Worm (Caenorhabditis elegans) whole organism, young adult: ENCODE data around the gene F18E9.1.

Experiments used
- B0019.2 ChIP-seq: fragments of 200-800 bp; sonication (Bioruptor generic); conservative IDR thresholded peaks from 2 replicates; pipeline ENCODE4 v1.3.6; 2022; ENCODE audit warnings: missing genetic modification reagents, missing genetic modification characterization, missing compliant biosample characterization
- B0261.1 ChIP-seq: sonication (generic microtip); optimal IDR thresholded peaks from 2 replicates; lab custom pipeline; 2016; ENCODE audit warnings: mild to moderate bottlenecking, missing genetic modification characterization, moderate library complexity, missing compliant biosample characterization
- C17E4.6 ChIP-seq: fragments of 200-800 bp; sonication (Bioruptor generic); IDR thresholded peaks from 2 replicates; pipeline ENCODE4 v1.3.6; 2022; ENCODE audit warnings: missing genetic modification reagents, missing genetic modification characterization, missing compliant biosample characterization
- F39B2.1 ChIP-seq: fragments of 200-800 bp; sonication (Bioruptor generic); IDR thresholded peaks from 2 replicates; pipeline ENCODE4 v1.3.6; 2022; ENCODE audit warnings: missing genetic modification reagents, missing genetic modification characterization, missing compliant biosample characterization
- F52B5.7 ChIP-seq: sonication (generic microtip); optimal IDR thresholded peaks from 2 replicates; lab custom pipeline; 2016; ENCODE audit warnings: mild to moderate bottlenecking, missing genetic modification characterization, missing compliant biosample characterization
- K11D2.4 ChIP-seq: fragments of 200-800 bp; sonication (Bioruptor generic); IDR thresholded peaks from 2 replicates; pipeline ENCODE4 v1.3.6; 2022; ENCODE audit warnings: missing genetic modification reagents, missing genetic modification characterization, missing compliant biosample characterization
- Y53F4B.3 ChIP-seq: fragments of 200-800 bp; sonication (Bioruptor generic); IDR thresholded peaks from 2 replicates; pipeline ENCODE4 v1.3.6; 2022; ENCODE audit warnings: missing genetic modification reagents, missing genetic modification characterization, missing compliant biosample characterization
- Y56A3A.18 ChIP-seq: fragments of 200-800 bp; sonication (Bioruptor generic); IDR thresholded peaks from 2 replicates; pipeline ENCODE4 v1.3.6; 2022; ENCODE audit warnings: missing genetic modification reagents, missing genetic modification characterization, missing compliant biosample characterization
- Y79H2A.3 ChIP-seq: fragments of 200-800 bp; sonication (Bioruptor generic); conservative IDR thresholded peaks from 2 replicates; pipeline ENCODE4 v1.3.6; 2022; ENCODE audit warnings: missing genetic modification reagents, missing genetic modification characterization, missing compliant biosample characterization
- ZK185.1 ChIP-seq: sonication (generic microtip); optimal IDR thresholded peaks from 2 replicates; lab custom pipeline; 2016; ENCODE audit warnings: mild to moderate bottlenecking, missing genetic modification characterization, missing compliant biosample characterization; ENCODE audit not compliant: poor library complexity, severe bottlenecking
- akir-1 ChIP-seq: fragments of 200-800 bp; sonication (Bioruptor generic); optimal IDR thresholded peaks from 2 replicates; lab custom pipeline; 2018; ENCODE audit warnings: mild to moderate bottlenecking, missing genetic modification characterization, moderate library complexity, missing compliant biosample characterization
- attf-3 ChIP-seq: fragments of 200-800 bp; sonication (Bioruptor generic); conservative IDR thresholded peaks from 2 replicates; pipeline ENCODE4 v1.3.6; 2022; ENCODE audit warnings: missing genetic modification reagents, missing genetic modification characterization, missing compliant biosample characterization
- attf-5 ChIP-seq: fragments of 200-800 bp; sonication (Bioruptor generic); optimal IDR thresholded peaks from 2 replicates; lab custom pipeline; 2018; ENCODE audit warnings: mild to moderate bottlenecking, missing genetic modification characterization, missing compliant biosample characterization
- bed-1 ChIP-seq: fragments of 200-800 bp; sonication (Bioruptor generic); IDR thresholded peaks from 2 replicates; pipeline ENCODE4 v1.3.6; 2022; ENCODE audit warnings: missing genetic modification reagents, missing genetic modification characterization, missing compliant biosample characterization
- cebp-1 ChIP-seq, 2 experiments: fragments of 200-800 bp in 1 of 2; sonication (Bioruptor generic) in 1 of 2; sonication (generic microtip) in 1 of 2; IDR thresholded peaks in 1 of 2; optimal IDR thresholded peaks in 1 of 2; 2 replicates each; pipeline versions ENCODE4 v1.3.6 to Lab custom; 2017 to 2022; ENCODE audit warnings: missing compliant biosample characterization in 2 of 2, missing genetic modification characterization in 2 of 2, mild to moderate bottlenecking in 1 of 2, missing genetic modification reagents in 1 of 2, moderate library complexity in 1 of 2
- ceh-27 ChIP-seq: fragments of 200-800 bp; sonication (Bioruptor generic); optimal IDR thresholded peaks from 2 replicates; lab custom pipeline; 2018; ENCODE audit warnings: mild to moderate bottlenecking, missing genetic modification characterization, moderate library complexity, missing compliant biosample characterization
- ceh-91 ChIP-seq: fragments of 200-800 bp; sonication (Bioruptor generic); IDR thresholded peaks from 2 replicates; pipeline ENCODE4 v1.3.6; 2022; ENCODE audit warnings: missing genetic modification reagents, missing genetic modification characterization, missing compliant biosample characterization
- dpff-1 ChIP-seq: sonication (generic microtip); optimal IDR thresholded peaks from 2 replicates; lab custom pipeline; 2017; ENCODE audit warnings: mild to moderate bottlenecking, missing genetic modification characterization, missing compliant biosample characterization
- dpl-1 ChIP-seq: fragments of 150-350 bp; optimal IDR thresholded peaks from 2 replicates; lab custom pipeline; 2014; ENCODE audit warnings: missing biosample characterization, missing genetic modification reagents, missing genetic modification characterization
- efl-1 ChIP-seq: fragments of 150-350 bp; optimal IDR thresholded peaks from 2 replicates; lab custom pipeline; 2014; ENCODE audit warnings: missing biosample characterization, missing genetic modification reagents, missing genetic modification characterization
- ets-4 ChIP-seq: fragments of 200-800 bp; sonication (Bioruptor generic); optimal IDR thresholded peaks from 2 replicates; lab custom pipeline; 2018; ENCODE audit warnings: mild to moderate bottlenecking, missing genetic modification characterization, missing compliant biosample characterization
- fkh-3 ChIP-seq: sonication (generic microtip); optimal IDR thresholded peaks from 2 replicates; lab custom pipeline; 2016; ENCODE audit warnings: mild to moderate bottlenecking, missing genetic modification characterization, missing compliant biosample characterization
- him-1 ChIP-seq: sonication (generic microtip); optimal IDR thresholded peaks from 2 replicates; lab custom pipeline; 2016; ENCODE audit warnings: missing genotype, missing genetic modification reagents, missing genetic modification characterization, missing compliant biosample characterization
- hlh-26 ChIP-seq: fragments of 200-800 bp; sonication (Bioruptor generic); conservative IDR thresholded peaks from 2 replicates; pipeline ENCODE4 v1.3.6; 2022; ENCODE audit warnings: missing genetic modification reagents, missing genetic modification characterization, missing compliant biosample characterization
- hmg-20 ChIP-seq: fragments of 200-800 bp; sonication (Bioruptor generic); IDR thresholded peaks from 2 replicates; pipeline ENCODE4 v1.3.6; 2022; ENCODE audit warnings: missing genetic modification reagents, missing genetic modification characterization, missing compliant biosample characterization
- hsf-1 ChIP-seq: fragments of 200-800 bp; sonication (Bioruptor generic); IDR thresholded peaks from 2 replicates; pipeline ENCODE4 v1.3.6; 2022; ENCODE audit warnings: missing genetic modification reagents, missing genetic modification characterization, missing compliant biosample characterization
- let-526 ChIP-seq: fragments of 200-800 bp; sonication (Bioruptor generic); IDR thresholded peaks from 2 replicates; pipeline ENCODE4 v1.3.6; 2022; ENCODE audit warnings: missing genetic modification reagents, missing genetic modification characterization, missing compliant biosample characterization
- let-607 ChIP-seq, 2 experiments: fragments of 200-800 bp in 1 of 2; sonication (Bioruptor generic) in 1 of 2; sonication (generic microtip) in 1 of 2; optimal IDR thresholded peaks; 2 replicates each; lab custom pipeline; 2016 to 2018; ENCODE audit warnings: mild to moderate bottlenecking in 2 of 2, missing compliant biosample characterization in 2 of 2, missing genetic modification characterization in 2 of 2, moderate library complexity in 2 of 2, missing genotype in 1 of 2
- lin-40 ChIP-seq: sonication (generic microtip); optimal IDR thresholded peaks from 2 replicates; lab custom pipeline; 2016; ENCODE audit warnings: missing genetic modification characterization, mild to moderate bottlenecking, missing compliant biosample characterization, missing genotype, missing genetic modification reagents
- lsy-27 ChIP-seq: sonication (generic microtip); optimal IDR thresholded peaks from 2 replicates; lab custom pipeline; 2017; ENCODE audit warnings: missing genetic modification characterization, mild to moderate bottlenecking, missing compliant biosample characterization, antibody characterized with exemption, missing genotype, borderline replicate concordance; ENCODE audit not compliant: insufficient read depth
- mel-28 ChIP-seq: sonication (generic microtip); optimal IDR thresholded peaks from 2 replicates; lab custom pipeline; 2016; ENCODE audit warnings: borderline replicate concordance, mild to moderate bottlenecking, missing genetic modification characterization, missing compliant biosample characterization
- mxl-1 ChIP-seq: sonication (generic microtip); optimal IDR thresholded peaks from 2 replicates; lab custom pipeline; 2016; ENCODE audit warnings: missing genetic modification characterization, missing compliant biosample characterization
- nfya-1 ChIP-seq: sonication (generic microtip); optimal IDR thresholded peaks from 2 replicates; lab custom pipeline; 2017; ENCODE audit warnings: antibody characterized with exemption, missing compliant biosample characterization, missing genetic modification characterization, borderline replicate concordance; ENCODE audit not compliant: insufficient read depth
- nfya-2 ChIP-seq: fragments of 200-800 bp; sonication (Bioruptor generic); IDR thresholded peaks from 2 replicates; pipeline ENCODE4 v1.3.6; 2022; ENCODE audit warnings: missing genetic modification reagents, missing genetic modification characterization, missing compliant biosample characterization
- nhr-179 ChIP-seq: sonication (generic microtip); optimal IDR thresholded peaks from 2 replicates; lab custom pipeline; 2016; ENCODE audit warnings: mild to moderate bottlenecking, missing genetic modification characterization, missing compliant biosample characterization
- nhr-80 ChIP-seq: sonication (generic microtip); optimal IDR thresholded peaks from 2 replicates; lab custom pipeline; 2016; ENCODE audit warnings: missing genetic modification characterization, missing compliant biosample characterization
- pha-4 ChIP-seq: fragments of 150-350 bp; sonication (generic microtip); optimal IDR thresholded peaks from 2 replicates; lab custom pipeline; 2014; ENCODE audit warnings: missing biosample characterization, missing genetic modification reagents, missing genetic modification characterization
- rcor-1 ChIP-seq: fragments of 200-800 bp; sonication (Bioruptor generic); IDR thresholded peaks from 2 replicates; pipeline ENCODE4 v1.3.6; 2022; ENCODE audit warnings: missing genetic modification reagents, missing genetic modification characterization, missing compliant biosample characterization
- rpc-1 ChIP-seq, 2 experiments: fragments of 150-350 bp in 1 of 2; sonication (generic microtip) in 1 of 2; optimal IDR thresholded peaks; 2 replicates each; lab custom pipeline; 2014 to 2018; ENCODE audit warnings: missing biosample characterization in 1 of 2, missing genetic modification characterization in 1 of 2, missing genetic modification reagents in 1 of 2, missing genotype in 1 of 2
- sea-2 ChIP-seq: fragments of 200-800 bp; sonication (Bioruptor generic); IDR thresholded peaks from 2 replicates; pipeline ENCODE4 v1.3.6; 2022; ENCODE audit warnings: missing genetic modification characterization, missing compliant biosample characterization
- tbp1 ChIP-seq: fragments of 200-800 bp; sonication (Bioruptor generic); optimal IDR thresholded peaks from 2 replicates; lab custom pipeline; 2018; ENCODE audit warnings: mild to moderate bottlenecking, missing genetic modification characterization, missing compliant biosample characterization
- tbx-9 ChIP-seq: sonication (generic microtip); optimal IDR thresholded peaks from 2 replicates; lab custom pipeline; 2016; ENCODE audit warnings: borderline replicate concordance, missing genetic modification characterization, inconsistent platforms, missing compliant biosample characterization
- xnd-1 ChIP-seq: sonication (generic microtip); optimal IDR thresholded peaks from 2 replicates; lab custom pipeline; 2016; ENCODE audit warnings: missing genotype, missing genetic modification reagents, missing genetic modification characterization, missing compliant biosample characterization
- ztf-18 ChIP-seq: sonication (generic microtip); optimal IDR thresholded peaks from 2 replicates; lab custom pipeline; 2016; ENCODE audit warnings: missing genotype, mild to moderate bottlenecking, missing genetic modification characterization, missing compliant biosample characterization
- ztf-22 ChIP-seq: fragments of 200-800 bp; sonication (Bioruptor generic); optimal IDR thresholded peaks from 2 replicates; lab custom pipeline; 2018; ENCODE audit warnings: mild to moderate bottlenecking, missing genetic modification characterization, moderate library complexity, missing compliant biosample characterization
- ztf-25 ChIP-seq: fragments of 200-800 bp; sonication (Bioruptor generic); IDR thresholded peaks from 2 replicates; pipeline ENCODE4 v1.3.6; 2022; ENCODE audit warnings: missing genetic modification reagents, missing genetic modification characterization, missing compliant biosample characterization

Gene F18E9.1

ce11 chrX:8648582-8648981 lies 47.2 kb downstream of the F18E9.1 start:
- no peak for TF ChIP-seq ztf-22 (GFP tag; lab: Kevin White, UChicago)
- TF ChIP-seq Y79H2A.3 (GFP tag; lab: Robert Waterston, UW), result no peak
- no peak for TF ChIP-seq ZK185.1 (tag; lab: Kevin White, UChicago)
- no peak for TF ChIP-seq efl-1 (GFP tag; lab: Kevin White, UChicago)
- no peak for TF ChIP-seq lin-40 (tag; lab: Kevin White, UChicago)
- TF ChIP-seq nhr-179 (tag; lab: Kevin White, UChicago), result no peak
- TF ChIP-seq attf-3, result no peak
- TF ChIP-seq bed-1 (GFP tag; lab: Robert Waterston, UW), result no peak
- TF ChIP-seq akir-1 (GFP tag; lab: Kevin White, UChicago), result no peak
- no peak for TF ChIP-seq B0261.1 (tag; lab: Kevin White, UChicago)
- TF ChIP-seq B0019.2 (GFP tag; lab: Robert Waterston, UW), result no peak
- no peak for TF ChIP-seq hlh-26 (GFP tag; lab: Robert Waterston, UW)
- TF ChIP-seq hsf-1, result no peak
- TF ChIP-seq tbp1 (GFP tag; lab: Kevin White, UChicago), result no peak
- TF ChIP-seq hmg-20 (GFP tag; lab: Robert Waterston, UW), result no peak
- no peak for TF ChIP-seq dpl-1

DNA sequence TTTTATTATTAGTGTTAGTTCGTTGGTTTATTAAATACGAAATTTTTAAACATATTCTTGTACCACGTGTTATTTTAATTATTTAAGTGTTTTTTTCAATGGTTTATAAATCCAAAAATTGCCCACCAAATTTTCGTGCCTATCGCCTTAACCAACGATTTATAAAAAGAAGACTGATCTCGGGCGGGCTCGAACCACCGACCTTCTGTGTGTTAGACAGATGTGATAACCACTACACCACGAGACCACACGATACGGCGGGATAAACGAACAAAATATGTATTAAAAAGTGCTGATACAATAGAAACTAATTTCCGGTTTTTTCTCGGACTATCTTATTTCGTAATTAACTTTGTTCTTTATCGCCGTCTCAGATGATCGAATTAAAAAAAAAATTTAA lies 49.2 kb downstream of the F18E9.1 start:
- TF ChIP-seq mel-28 (tag; lab: Kevin White, UChicago) (no peak), nfya-1 (no peak), ztf-18 (tag; lab: Kevin White, UChicago) (peak; percentile 54), fkh-3 (tag; lab: Kevin White, UChicago) (no peak), efl-1 (GFP tag; lab: Kevin White, UChicago) (peak; percentile 13), xnd-1 (tag; lab: Kevin White, UChicago) (no peak), ceh-27 (GFP tag; lab: Kevin White, UChicago) (peak; percentile 53), rpc-1 (optimal IDR thresholded peaks at IDR 0.05; lab: Kevin White, UChicago) (peak; percentile 93), rpc-1 (tag; optimal IDR thresholded peaks at IDR 0.05; lab: Kevin White, UChicago) (peak; percentile 95), let-607 (tag; optimal IDR thresholded peaks at IDR 0.05; lab: Kevin White, UChicago) (peak; percentile 38 to 51), pha-4 (tag; lab: Kevin White, UChicago) (no peak), nhr-80 (tag; lab: Kevin White, UChicago) (peak; percentile 18), lsy-27 (tag; lab: Kevin White, UChicago) (no peak), K11D2.4 (no peak), nfya-2 (GFP tag; lab: Robert Waterston, UW) (no peak), B0019.2 (GFP tag; lab: Robert Waterston, UW) (no peak), F39B2.1 (GFP tag; lab: Robert Waterston, UW) (no peak), Y53F4B.3 (GFP tag; lab: Robert Waterston, UW) (no peak), ztf-25 (peak; percentile 79; the same call in 1 of the 2 replicates), hsf-1 (no peak), sea-2 (GFP tag; lab: Robert Waterston, UW) (no peak), dpff-1 (tag; lab: Kevin White, UChicago) (no peak), ceh-91 (GFP tag; lab: Robert Waterston, UW) (no peak), F52B5.7 (no peak), attf-3 (no peak), dpl-1 (no peak), Y56A3A.18 (no peak), C17E4.6 (no peak), rcor-1 (GFP tag; lab: Robert Waterston, UW) (peak; percentile 66), attf-5 (no peak), him-1 (tag; lab: Kevin White, UChicago) (peak; percentile 73), cebp-1 (GFP tag; IDR thresholded peaks at IDR 0.05; lab: Robert Waterston, UW) (no peak), cebp-1 (tag; optimal IDR thresholded peaks at IDR 0.05; lab: Kevin White, UChicago) (no peak), let-526 (GFP tag; lab: Robert Waterston, UW) (no peak), tbx-9 (tag; lab: Kevin White, UChicago) (no peak), ets-4 (GFP tag; lab: Kevin White, UChicago) (no peak), mxl-1 (tag; lab: Kevin White, UChicago) (peak; percentile 3)
